Worm (Caenorhabditis elegans) whole organism, late embryonic: ENCODE results near the gene M163.8.
A peak's percentile ranks its signal among the peaks of the same experiment; 100 is the strongest.

Experiments
- F13H6.1 ChIP-seq: sonication (generic microtip); optimal IDR thresholded peaks from 2 replicates; lab custom pipeline; 2016; ENCODE audit warnings: missing genetic modification characterization, missing compliant biosample characterization
- K09A11.1 ChIP-seq: sonication (generic microtip); optimal IDR thresholded peaks from 2 replicates; lab custom pipeline; 2017; ENCODE audit warnings: antibody characterized with exemption, mild to moderate bottlenecking, missing genetic modification characterization, missing compliant biosample characterization; ENCODE audit not compliant: insufficient read depth
- ama-1 ChIP-seq: fragments of 150-350 bp; optimal IDR thresholded peaks from 2 replicates; lab custom pipeline; 2014
- ceh-14 ChIP-seq: sonication (generic microtip); optimal IDR thresholded peaks from 2 replicates; lab custom pipeline; 2016; ENCODE audit warnings: missing genotype, missing genetic modification characterization, missing compliant biosample characterization
- ceh-22 ChIP-seq: sonication (generic microtip); optimal IDR thresholded peaks from 2 replicates; lab custom pipeline; 2017; ENCODE audit warnings: missing biosample characterization, missing genetic modification characterization
- ceh-30 ChIP-seq: fragments of 150-350 bp; optimal IDR thresholded peaks from 2 replicates; lab custom pipeline; 2014; ENCODE audit warnings: missing biosample characterization, missing genetic modification characterization
- ceh-34 ChIP-seq: sonication (generic microtip); optimal IDR thresholded peaks from 2 replicates; lab custom pipeline; 2016; ENCODE audit warnings: mild to moderate bottlenecking, missing genetic modification characterization, missing compliant biosample characterization
- ceh-45 ChIP-seq: fragments of 200-800 bp; sonication (Bioruptor generic); IDR thresholded peaks from 2 replicates; pipeline ENCODE4 v1.3.6; 2022; ENCODE audit warnings: missing genetic modification reagents, missing genetic modification characterization, missing compliant biosample characterization
- ceh-48 ChIP-seq: sonication (generic microtip); optimal IDR thresholded peaks from 2 replicates; lab custom pipeline; 2016; ENCODE audit warnings: missing genetic modification characterization, inconsistent platforms, missing compliant biosample characterization
- ceh-6 ChIP-seq: fragments of 200-800 bp; sonication (Bioruptor generic); optimal IDR thresholded peaks from 2 replicates; lab custom pipeline; 2018; ENCODE audit warnings: mild to moderate bottlenecking, missing genetic modification characterization, missing compliant biosample characterization
- ceh-9 ChIP-seq: sonication (generic microtip); optimal IDR thresholded peaks from 2 replicates; lab custom pipeline; 2016; ENCODE audit warnings: mild to moderate bottlenecking, missing genetic modification characterization, inconsistent platforms, missing compliant biosample characterization
- che-1 ChIP-seq: sonication (generic microtip); optimal IDR thresholded peaks from 2 replicates; lab custom pipeline; 2016; ENCODE audit warnings: mild to moderate bottlenecking, missing genetic modification characterization, missing compliant biosample characterization
- dmd-4 ChIP-seq: sonication (generic microtip); optimal IDR thresholded peaks from 2 replicates; lab custom pipeline; 2016; ENCODE audit warnings: borderline replicate concordance, missing genetic modification characterization, missing compliant biosample characterization
- dve-1 ChIP-seq: sonication (generic microtip); optimal IDR thresholded peaks from 2 replicates; lab custom pipeline; 2017; ENCODE audit warnings: antibody characterized with exemption, mild to moderate bottlenecking, missing genetic modification characterization, missing compliant biosample characterization
- elt-2 ChIP-seq: sonication (generic microtip); optimal IDR thresholded peaks from 2 replicates; lab custom pipeline; 2016; ENCODE audit warnings: missing genetic modification reagents, missing genetic modification characterization, missing compliant biosample characterization
- elt-4 ChIP-seq: sonication (generic microtip); optimal IDR thresholded peaks from 2 replicates; lab custom pipeline; 2016; ENCODE audit warnings: missing genetic modification characterization, missing compliant biosample characterization
- ets-4 ChIP-seq: sonication (generic microtip); optimal IDR thresholded peaks from 2 replicates; lab custom pipeline; 2016; ENCODE audit warnings: missing genetic modification characterization, missing compliant biosample characterization
- eyg-1 ChIP-seq: sonication (generic microtip); optimal IDR thresholded peaks from 2 replicates; lab custom pipeline; 2016; ENCODE audit warnings: missing genotype, missing genetic modification characterization, missing compliant biosample characterization
- fax-1 ChIP-seq: sonication (generic microtip); optimal IDR thresholded peaks from 2 replicates; lab custom pipeline; 2016; ENCODE audit warnings: missing genotype, missing genetic modification characterization, missing compliant biosample characterization
- fkh-10 ChIP-seq: fragments of 150-350 bp; optimal IDR thresholded peaks from 2 replicates; lab custom pipeline; 2014; ENCODE audit warnings: missing biosample characterization, missing genetic modification reagents, missing genetic modification characterization
- gmeb-2 ChIP-seq: sonication (generic microtip); optimal IDR thresholded peaks from 2 replicates; lab custom pipeline; 2016; ENCODE audit warnings: missing genetic modification characterization, inconsistent platforms, missing compliant biosample characterization
- hlh-13 ChIP-seq: fragments of 200-800 bp; sonication (Bioruptor generic); optimal IDR thresholded peaks from 2 replicates; lab custom pipeline; 2018; ENCODE audit warnings: mild to moderate bottlenecking, missing genetic modification characterization, missing compliant biosample characterization
- hlh-15 ChIP-seq: sonication (generic microtip); optimal IDR thresholded peaks from 2 replicates; lab custom pipeline; 2016; ENCODE audit warnings: missing genetic modification characterization, missing compliant biosample characterization
- hlh-6 ChIP-seq: sonication (generic microtip); optimal IDR thresholded peaks from 2 replicates; lab custom pipeline; 2016; ENCODE audit warnings: missing genotype, missing genetic modification characterization, missing compliant biosample characterization
- lim-6 ChIP-seq: sonication (generic microtip); optimal IDR thresholded peaks from 2 replicates; lab custom pipeline; 2016; ENCODE audit warnings: missing genetic modification characterization, missing compliant biosample characterization
- madf-2 ChIP-seq: sonication (generic microtip); optimal IDR thresholded peaks from 2 replicates; lab custom pipeline; 2017; ENCODE audit warnings: missing genetic modification characterization, missing compliant biosample characterization
- nfya-1 ChIP-seq: sonication (generic microtip); optimal IDR thresholded peaks from 2 replicates; lab custom pipeline; 2017; ENCODE audit warnings: missing genetic modification characterization, mild to moderate bottlenecking, missing compliant biosample characterization, antibody characterized with exemption, moderate library complexity
- nhr-232 ChIP-seq: sonication (generic microtip); optimal IDR thresholded peaks from 2 replicates; lab custom pipeline; 2016; ENCODE audit warnings: missing genetic modification characterization, missing compliant biosample characterization
- npax-4 ChIP-seq: sonication (generic microtip); optimal IDR thresholded peaks from 2 replicates; lab custom pipeline; 2016; ENCODE audit warnings: missing genetic modification characterization, missing compliant biosample characterization
- odd-2 ChIP-seq: sonication (generic microtip); optimal IDR thresholded peaks from 2 replicates; lab custom pipeline; 2017; ENCODE audit warnings: antibody characterized with exemption, mild to moderate bottlenecking, missing genetic modification characterization, missing compliant biosample characterization
- pag-3 ChIP-seq: sonication (generic microtip); optimal IDR thresholded peaks from 2 replicates; lab custom pipeline; 2016; ENCODE audit warnings: missing compliant biosample characterization, missing genetic modification characterization, borderline replicate concordance
- pax-1 ChIP-seq: fragments of 150-350 bp; optimal IDR thresholded peaks from 2 replicates; lab custom pipeline; 2014; ENCODE audit warnings: missing biosample characterization, missing genetic modification characterization
- pha-2 ChIP-seq: sonication (generic microtip); optimal IDR thresholded peaks from 2 replicates; lab custom pipeline; 2017; ENCODE audit warnings: mild to moderate bottlenecking, missing genetic modification characterization, missing compliant biosample characterization
- pqm-1 ChIP-seq: sonication (generic microtip); optimal IDR thresholded peaks from 2 replicates; lab custom pipeline; 2016; ENCODE audit warnings: missing genetic modification characterization, missing compliant biosample characterization
- pros-1 ChIP-seq: fragments of 150-350 bp; optimal IDR thresholded peaks from 2 replicates; lab custom pipeline; 2014; ENCODE audit warnings: missing biosample characterization, missing genetic modification reagents, missing genetic modification characterization
- ref-2 ChIP-seq: sonication (generic microtip); optimal IDR thresholded peaks from 2 replicates; lab custom pipeline; 2016; ENCODE audit warnings: missing genetic modification characterization, missing compliant biosample characterization
- rnt-1 ChIP-seq: sonication (generic microtip); optimal IDR thresholded peaks from 2 replicates; lab custom pipeline; 2016; ENCODE audit warnings: missing genetic modification characterization, missing compliant biosample characterization
- sdc-2 ChIP-seq: sonication (generic microtip); optimal IDR thresholded peaks from 2 replicates; lab custom pipeline; 2016; ENCODE audit warnings: missing genotype, missing genetic modification characterization, missing compliant biosample characterization
- sox-2 ChIP-seq: fragments of 200-800 bp; sonication (Bioruptor generic); IDR thresholded peaks from 2 replicates; pipeline ENCODE4 v1.3.6; 2022; ENCODE audit warnings: missing genetic modification reagents, missing genetic modification characterization, missing compliant biosample characterization
- sox-4 ChIP-seq: sonication (generic microtip); optimal IDR thresholded peaks from 2 replicates; lab custom pipeline; 2017; ENCODE audit warnings: mild to moderate bottlenecking, missing genetic modification characterization, inconsistent platforms, missing compliant biosample characterization
- syd-9 ChIP-seq: sonication (generic microtip); optimal IDR thresholded peaks from 2 replicates; lab custom pipeline; 2016; ENCODE audit warnings: mild to moderate bottlenecking, missing genetic modification characterization, moderate library complexity, missing compliant biosample characterization
- tbx-2 ChIP-seq: sonication (generic microtip); optimal IDR thresholded peaks from 2 replicates; lab custom pipeline; 2016; ENCODE audit warnings: missing genetic modification characterization, missing compliant biosample characterization
- ttx-3 ChIP-seq: sonication (generic microtip); optimal IDR thresholded peaks from 2 replicates; lab custom pipeline; 2016; ENCODE audit warnings: missing genetic modification reagents, missing genetic modification characterization, missing compliant biosample characterization
- unc-3 ChIP-seq, 2 experiments: fragments of 200-800 bp in 1 of 2; sonication (Bioruptor generic) in 1 of 2; sonication (generic microtip) in 1 of 2; conservative IDR thresholded peaks in 1 of 2; optimal IDR thresholded peaks in 1 of 2; 2 replicates each; pipeline versions ENCODE4 v1.3.6 to Lab custom; 2016 to 2022; ENCODE audit warnings: missing compliant biosample characterization in 2 of 2, missing genetic modification characterization in 2 of 2, missing genetic modification reagents in 1 of 2
- unc-42 ChIP-seq: sonication (generic microtip); optimal IDR thresholded peaks from 2 replicates; lab custom pipeline; 2016; ENCODE audit warnings: missing genotype, missing genetic modification characterization, missing compliant biosample characterization
- zip-5 ChIP-seq: sonication (generic microtip); optimal IDR thresholded peaks from 2 replicates; lab custom pipeline; 2016; ENCODE audit warnings: missing genetic modification characterization, missing compliant biosample characterization

Gene M163.8

DNA sequence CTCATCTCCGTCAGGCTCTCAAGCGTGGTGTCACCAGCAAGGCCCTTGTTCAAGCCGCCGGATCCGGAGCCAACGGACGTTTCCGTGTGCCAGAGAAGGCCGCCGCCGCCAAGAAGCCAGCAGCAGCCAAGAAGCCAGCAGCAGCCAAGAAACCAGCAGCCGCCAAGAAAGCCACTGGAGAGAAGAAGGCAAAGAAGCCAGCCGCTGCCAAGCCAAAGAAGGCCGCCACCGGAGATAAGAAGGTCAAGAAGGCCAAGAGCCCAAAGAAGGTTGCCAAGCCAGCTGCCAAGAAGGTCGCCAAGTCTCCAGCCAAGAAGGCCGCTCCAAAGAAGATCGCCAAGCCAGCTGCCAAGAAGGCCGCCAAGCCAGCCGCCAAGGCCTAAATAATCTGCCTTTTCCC lies 5.6 kb downstream of the M163.8 start:
- peak; percentile 49 for TF ChIP-seq elt-4
- TF ChIP-seq sox-4 (tag; lab: Kevin White, UChicago) = no peak

DNA sequence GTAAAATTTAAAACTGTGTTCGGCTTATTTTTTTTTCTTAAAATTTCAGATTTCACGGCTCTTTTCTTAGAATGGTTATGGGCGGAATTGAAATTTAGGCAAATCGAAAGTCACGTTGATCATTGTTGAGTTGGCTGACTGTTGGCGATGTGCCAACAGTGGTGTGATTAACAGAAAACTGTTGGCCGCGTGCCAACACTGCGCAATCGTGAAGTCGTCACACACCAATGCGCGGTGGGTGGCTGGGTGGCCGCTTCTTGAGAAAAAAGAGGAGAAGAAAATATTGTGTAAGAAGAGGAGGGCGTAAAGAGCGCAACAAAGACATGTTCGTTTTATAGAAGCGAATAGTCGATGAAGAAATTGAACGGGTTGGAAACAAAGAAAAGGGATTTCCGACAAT lies 6.2 kb downstream of the M163.8 start:
- TF ChIP-seq sdc-2 (peak; percentile 59), K09A11.1 (tag; lab: Kevin White, UChicago) (no peak), ceh-14 (tag; lab: Kevin White, UChicago) (no peak), pag-3 (tag; lab: Kevin White, UChicago) (no peak), unc-42 (peak; percentile 3), nfya-1 (peak; percentile 16), dve-1 (no peak), hlh-13 (GFP tag; lab: Kevin White, UChicago) (no peak), pros-1 (tag; lab: Kevin White, UChicago) (no peak), odd-2 (no peak), ama-1 (lab: Kevin White, UChicago) (peak; percentile 68), ceh-34 (tag; lab: Kevin White, UChicago) (no peak), sox-4 (tag; lab: Kevin White, UChicago) (no peak), npax-4 (tag; lab: Kevin White, UChicago) (no peak), pqm-1 (tag; lab: Kevin White, UChicago) (no peak), nhr-232 (tag; lab: Kevin White, UChicago) (no peak), pha-2 (tag; lab: Kevin White, UChicago) (no peak), ceh-22 (no peak), eyg-1 (no peak), elt-2 (tag; lab: Kevin White, UChicago) (peak; percentile 13), fkh-10 (GFP tag; lab: Kevin White, UChicago) (no peak), ref-2 (peak; percentile 38), che-1 (tag; lab: Kevin White, UChicago) (no peak), zip-5 (tag; lab: Kevin White, UChicago) (no peak), unc-3 (GFP tag; conservative IDR thresholded peaks at IDR 0.05; lab: Robert Waterston, UW) (no peak), unc-3 (tag; optimal IDR thresholded peaks at IDR 0.05; lab: Kevin White, UChicago) (no peak), hlh-15 (tag; lab: Kevin White, UChicago) (no peak), lim-6 (tag; lab: Kevin White, UChicago) (no peak), dmd-4 (tag; lab: Kevin White, UChicago) (peak; percentile 14), sox-2 (GFP tag; lab: Robert Waterston, UW) (peak; percentile 55; the same call in 1 of the 2 replicates), madf-2 (tag; lab: Kevin White, UChicago) (no peak), syd-9 (no peak), rnt-1 (tag; lab: Kevin White, UChicago) (no peak), ceh-48 (tag; lab: Kevin White, UChicago) (no peak), ttx-3 (tag; lab: Kevin White, UChicago) (no peak), hlh-6 (no peak), ceh-45 (no peak)

DNA sequence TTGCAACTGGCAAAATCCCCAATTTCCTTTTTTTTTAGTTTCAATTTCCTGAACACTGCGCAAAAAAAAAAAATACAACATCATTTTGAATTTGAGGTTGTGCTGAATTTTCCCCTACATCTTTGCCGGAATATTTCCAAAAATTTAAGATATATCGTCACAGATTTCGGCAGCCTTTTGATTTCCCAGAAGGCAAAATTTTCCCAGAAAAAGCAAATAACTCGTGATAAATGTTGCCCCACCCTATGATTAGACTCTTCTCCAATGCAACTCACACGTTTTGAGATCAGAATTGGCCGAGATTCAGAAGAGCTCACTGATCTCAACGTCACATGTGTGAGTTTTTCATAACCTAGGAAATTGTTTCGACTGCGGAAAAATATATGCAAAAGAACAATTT lies 7.5 kb downstream of the M163.8 start:
- no peak for TF ChIP-seq unc-42
- TF ChIP-seq fax-1 (tag; lab: Kevin White, UChicago) = no peak
- TF ChIP-seq fkh-10 (GFP tag; lab: Kevin White, UChicago) = no peak
- TF ChIP-seq hlh-15 (tag; lab: Kevin White, UChicago) = no peak
- TF ChIP-seq F13H6.1 (tag; lab: Kevin White, UChicago) = no peak
- no peak for TF ChIP-seq ceh-6 (GFP tag; lab: Kevin White, UChicago)
- no peak for TF ChIP-seq elt-2 (tag; lab: Kevin White, UChicago)
- no peak for TF ChIP-seq npax-4 (tag; lab: Kevin White, UChicago)
- TF ChIP-seq nhr-232 (tag; lab: Kevin White, UChicago) = no peak
- no peak for TF ChIP-seq pax-1 (tag; lab: Kevin White, UChicago)
- TF ChIP-seq pag-3 (tag; lab: Kevin White, UChicago) = no peak
- no peak for TF ChIP-seq gmeb-2 (tag; lab: Kevin White, UChicago)
- no peak for TF ChIP-seq tbx-2 (tag; lab: Kevin White, UChicago)
- no peak for TF ChIP-seq ceh-30 (tag; lab: Kevin White, UChicago)
- no peak for TF ChIP-seq ets-4 (tag; lab: Kevin White, UChicago)
- no peak for TF ChIP-seq ceh-9
- no peak for TF ChIP-seq madf-2 (tag; lab: Kevin White, UChicago)
- no peak for TF ChIP-seq rnt-1 (tag; lab: Kevin White, UChicago)
- TF ChIP-seq, all 69 proteins: peak for 0
